Worm (Caenorhabditis elegans) whole organism, mixed stage, embryonic: ENCODE measurements around the gene T14G8.2.
A peak's percentile ranks its signal among the peaks of the same experiment; 100 is the strongest.

Source experiments
- M03D4.4 ChIP-seq: sonication (generic microtip); optimal IDR thresholded peaks from 2 replicates; lab custom pipeline; 2017; ENCODE audit warnings: mild to moderate bottlenecking, missing genetic modification characterization, missing compliant biosample characterization
- bed-3 ChIP-seq: fragments of 200-800 bp; sonication (Bioruptor generic); optimal IDR thresholded peaks from 3 replicates; lab custom pipeline; 2018; ENCODE audit warnings: mild to moderate bottlenecking, missing genetic modification characterization, moderate library complexity, missing compliant biosample characterization
- blmp-1 ChIP-seq: fragments of 150-350 bp; optimal IDR thresholded peaks from 2 replicates; lab custom pipeline; 2014; ENCODE audit warnings: missing biosample characterization, missing genetic modification characterization
- ceh-39 ChIP-seq: fragments of 150-350 bp; optimal IDR thresholded peaks from 2 replicates; lab custom pipeline; 2014; ENCODE audit warnings: missing biosample characterization, missing genetic modification characterization
- ceh-43 ChIP-seq: fragments of 200-800 bp; sonication (Bioruptor generic); optimal IDR thresholded peaks from 2 replicates; lab custom pipeline; 2018; ENCODE audit warnings: mild to moderate bottlenecking, missing genetic modification characterization, moderate library complexity, missing compliant biosample characterization
- ces-1 ChIP-seq: fragments of 150-350 bp; optimal IDR thresholded peaks from 2 replicates; lab custom pipeline; 2014; ENCODE audit warnings: missing biosample characterization, missing genetic modification reagents, missing genetic modification characterization
- drap-1 ChIP-seq: fragments of 200-800 bp; sonication (Bioruptor generic); optimal IDR thresholded peaks from 3 replicates; lab custom pipeline; 2018; ENCODE audit warnings: mild to moderate bottlenecking, missing genetic modification characterization, missing compliant biosample characterization
- elt-3 ChIP-seq: fragments of 150-350 bp; optimal IDR thresholded peaks from 2 replicates; lab custom pipeline; 2014; ENCODE audit warnings: missing biosample characterization, missing genetic modification characterization
- flh-1 ChIP-seq: fragments of 200-800 bp; sonication (Bioruptor generic); optimal IDR thresholded peaks from 2 replicates; lab custom pipeline; 2018; ENCODE audit warnings: mild to moderate bottlenecking, missing genetic modification characterization, moderate library complexity, missing compliant biosample characterization
- ham-2 ChIP-seq: fragments of 200-800 bp; sonication (Bioruptor generic); optimal IDR thresholded peaks from 2 replicates; lab custom pipeline; 2018; ENCODE audit warnings: mild to moderate bottlenecking, missing genetic modification characterization, missing compliant biosample characterization
- hlh-1 ChIP-seq: fragments of 150-350 bp; optimal IDR thresholded peaks from 2 replicates; lab custom pipeline; 2014; ENCODE audit warnings: missing biosample characterization, missing genetic modification reagents, missing genetic modification characterization
- lin-13 ChIP-seq: fragments of 150-350 bp; optimal IDR thresholded peaks from 2 replicates; lab custom pipeline; 2014; ENCODE audit warnings: missing biosample characterization, missing genetic modification characterization
- lin-32 ChIP-seq: fragments of 200-800 bp; sonication (Bioruptor generic); optimal IDR thresholded peaks from 2 replicates; lab custom pipeline; 2018; ENCODE audit warnings: mild to moderate bottlenecking, missing genetic modification characterization, missing compliant biosample characterization
- lsy-2 ChIP-seq: fragments of 150-350 bp; optimal IDR thresholded peaks from 2 replicates; lab custom pipeline; 2014; ENCODE audit warnings: missing biosample characterization, missing genetic modification characterization
- mep-1 ChIP-seq: fragments of 150-350 bp; optimal IDR thresholded peaks from 2 replicates; lab custom pipeline; 2017; ENCODE audit warnings: missing biosample characterization, missing genetic modification reagents, missing genetic modification characterization, inconsistent platforms
- mls-2 ChIP-seq: sonication (generic microtip); optimal IDR thresholded peaks from 2 replicates; lab custom pipeline; 2016; ENCODE audit warnings: mild to moderate bottlenecking, missing genetic modification characterization, moderate library complexity, missing compliant biosample characterization
- nhr-12 ChIP-seq: fragments of 150-350 bp; optimal IDR thresholded peaks from 2 replicates; lab custom pipeline; 2014; ENCODE audit warnings: missing biosample characterization, missing genetic modification characterization
- nhr-237 ChIP-seq: fragments of 150-350 bp; optimal IDR thresholded peaks from 2 replicates; lab custom pipeline; 2014; ENCODE audit warnings: missing biosample characterization, missing genetic modification characterization
- nhr-28 ChIP-seq: fragments of 150-350 bp; optimal IDR thresholded peaks from 2 replicates; lab custom pipeline; 2014; ENCODE audit warnings: missing biosample characterization, missing genetic modification characterization
- nhr-76 ChIP-seq: sonication (generic microtip); optimal IDR thresholded peaks from 2 replicates; lab custom pipeline; 2017; ENCODE audit warnings: missing biosample characterization, missing genetic modification characterization
- pha-4 ChIP-seq: fragments of 150-350 bp; optimal IDR thresholded peaks from 2 replicates; lab custom pipeline; 2018; ENCODE audit warnings: missing biosample characterization, missing genetic modification reagents, missing genetic modification characterization
- sem-2 ChIP-seq: fragments of 200-800 bp; sonication (Bioruptor generic); optimal IDR thresholded peaks from 2 replicates; lab custom pipeline; 2018; ENCODE audit warnings: mild to moderate bottlenecking, missing genetic modification characterization, missing compliant biosample characterization
- snpc-4 ChIP-seq: fragments of 150-350 bp; optimal IDR thresholded peaks from 2 replicates; lab custom pipeline; 2014; ENCODE audit warnings: missing biosample characterization, missing genetic modification characterization
- sptf-1 ChIP-seq: sonication (generic microtip); optimal IDR thresholded peaks from 2 replicates; lab custom pipeline; 2017; ENCODE audit warnings: mild to moderate bottlenecking, missing genetic modification characterization, moderate library complexity, missing compliant biosample characterization
- tbx-8 ChIP-seq: fragments of 200-800 bp; sonication (Bioruptor generic); optimal IDR thresholded peaks from 2 replicates; lab custom pipeline; 2018; ENCODE audit warnings: mild to moderate bottlenecking, missing genetic modification characterization, moderate library complexity, missing compliant biosample characterization
- unc-120 ChIP-seq: sonication (generic microtip); optimal IDR thresholded peaks from 2 replicates; lab custom pipeline; 2017; ENCODE audit warnings: missing genetic modification characterization, missing compliant biosample characterization; ENCODE audit not compliant: poor library complexity, severe bottlenecking
- unc-39 ChIP-seq: fragments of 150-350 bp; optimal IDR thresholded peaks from 2 replicates; lab custom pipeline; 2014; ENCODE audit warnings: missing biosample characterization, missing genetic modification characterization
- unc-62 ChIP-seq: fragments of 150-350 bp; optimal IDR thresholded peaks from 2 replicates; lab custom pipeline; 2014; ENCODE audit warnings: missing biosample characterization, missing genetic modification reagents, missing genetic modification characterization
- zip-8 ChIP-seq: fragments of 150-350 bp; optimal IDR thresholded peaks from 2 replicates; lab custom pipeline; 2014; ENCODE audit warnings: missing biosample characterization, missing genetic modification characterization
- ztf-11 ChIP-seq: fragments of 150-350 bp; optimal IDR thresholded peaks from 2 replicates; lab custom pipeline; 2014; ENCODE audit warnings: missing biosample characterization, missing genetic modification characterization

T14G8.2 gene

ce11 chrX:12846043-12846442 lies 11.8 kb upstream of the T14G8.2 start, which contains the start of gene C52G5.3:
C52G5.3 (minus strand) TSS chrX:12846143.
- no peak for TF ChIP-seq lin-13 (tag; lab: Kevin White, UChicago)
- TF ChIP-seq pha-4: no peak
- no peak for TF ChIP-seq sem-2 (GFP tag; lab: Kevin White, UChicago)
- TF ChIP-seq snpc-4 (tag; lab: Kevin White, UChicago): no peak
- no peak for TF ChIP-seq zip-8 (tag; lab: Kevin White, UChicago)
- TF ChIP-seq ham-2 (GFP tag; lab: Kevin White, UChicago): no peak
- no peak for TF ChIP-seq ceh-39 (tag; lab: Kevin White, UChicago)
- no peak for TF ChIP-seq unc-39 (tag; lab: Kevin White, UChicago)
- TF ChIP-seq ztf-11 (tag; lab: Kevin White, UChicago): no peak
- no peak for TF ChIP-seq mep-1 (tag; lab: Kevin White, UChicago)
- no peak for TF ChIP-seq sptf-1
- TF ChIP-seq ceh-43 (GFP tag; lab: Kevin White, UChicago): no peak
- no peak for TF ChIP-seq lsy-2 (tag; lab: Kevin White, UChicago)

- TF ChIP-seq ces-1 (GFP tag; lab: Kevin White, UChicago) (no peak), flh-1 (GFP tag; lab: Kevin White, UChicago) (no peak), nhr-28 (tag; lab: Kevin White, UChicago) (no peak), mep-1 (tag; lab: Kevin White, UChicago) (no peak), sptf-1 (no peak), snpc-4 (tag; lab: Kevin White, UChicago) (no peak), lin-32 (GFP tag; lab: Kevin White, UChicago) (no peak), ham-2 (GFP tag; lab: Kevin White, UChicago) (no peak), sem-2 (GFP tag; lab: Kevin White, UChicago) (no peak), ztf-11 (tag; lab: Kevin White, UChicago) (no peak), blmp-1 (tag; lab: Kevin White, UChicago) (no peak), lin-13 (tag; lab: Kevin White, UChicago) (no peak), unc-39 (tag; lab: Kevin White, UChicago) (no peak), elt-3 (tag; lab: Kevin White, UChicago) (no peak), drap-1 (GFP tag; lab: Kevin White, UChicago) (no peak), nhr-237 (tag; lab: Kevin White, UChicago) (no peak), ceh-43 (GFP tag; lab: Kevin White, UChicago) (no peak)
Measured at ce11 chrX:12852575-12852974, 5.2 kb upstream of the T14G8.2 start, which contains the start of gene chd-3. chd-3 (minus strand) TSS chrX:12852601.

- TF ChIP-seq lin-13 (tag; lab: Kevin White, UChicago): no peak
- TF ChIP-seq pha-4: no peak
- no peak for TF ChIP-seq elt-3 (tag; lab: Kevin White, UChicago)
- TF ChIP-seq zip-8 (tag; lab: Kevin White, UChicago): no peak
- no peak for TF ChIP-seq unc-120 (tag; lab: Kevin White, UChicago)
- TF ChIP-seq nhr-12 (tag; lab: Kevin White, UChicago): no peak
- no peak for TF ChIP-seq M03D4.4 (tag; lab: Kevin White, UChicago)
- no peak for TF ChIP-seq tbx-8
- TF ChIP-seq nhr-237 (tag; lab: Kevin White, UChicago): no peak
- no peak for TF ChIP-seq blmp-1 (tag; lab: Kevin White, UChicago)
- no peak for TF ChIP-seq ztf-11 (tag; lab: Kevin White, UChicago)
- no peak for TF ChIP-seq ham-2 (GFP tag; lab: Kevin White, UChicago)
- no peak for TF ChIP-seq nhr-76
- no peak for TF ChIP-seq sem-2 (GFP tag; lab: Kevin White, UChicago)
Measured at ce11 chrX:12853079-12853478, 4.7 kb upstream of the T14G8.2 start.

DNA sequence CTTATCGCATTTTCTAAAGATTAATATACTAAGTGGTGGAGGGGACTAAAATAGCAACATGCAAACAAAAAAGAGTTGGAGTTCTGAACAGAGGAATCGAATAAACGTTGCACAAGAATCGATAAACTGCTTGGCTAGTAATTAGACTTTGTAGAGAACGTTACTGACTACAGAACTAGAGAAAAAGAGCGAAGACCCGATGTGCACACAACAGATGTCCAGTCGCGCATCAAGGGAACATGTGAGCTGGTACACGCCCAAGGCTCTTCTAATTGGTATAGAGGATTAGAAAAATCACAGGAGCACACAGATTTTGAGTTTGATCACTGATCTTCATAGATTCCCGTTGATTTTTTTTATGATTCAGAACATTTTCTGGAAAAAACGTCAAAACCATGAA lies 3.7 kb upstream of the T14G8.2 start:
- peak; percentile 66 for TF ChIP-seq ces-1 (GFP tag; lab: Kevin White, UChicago)
- no peak for TF ChIP-seq nhr-12 (tag; lab: Kevin White, UChicago)
- no peak for TF ChIP-seq bed-3 (GFP tag; lab: Kevin White, UChicago)
- peak; percentile 64 for TF ChIP-seq lin-32 (GFP tag; lab: Kevin White, UChicago)
- TF ChIP-seq ceh-39 (tag; lab: Kevin White, UChicago): peak; percentile 35
- TF ChIP-seq lsy-2 (tag; lab: Kevin White, UChicago): no peak
- peak; percentile 9 for TF ChIP-seq hlh-1
- no peak for TF ChIP-seq flh-1 (GFP tag; lab: Kevin White, UChicago)
- TF ChIP-seq, all 35 proteins: peak for 4

- TF ChIP-seq unc-39 (tag; lab: Kevin White, UChicago) (no peak), nhr-76 (no peak), mls-2 (no peak), lin-13 (tag; lab: Kevin White, UChicago) (no peak), ces-1 (GFP tag; lab: Kevin White, UChicago) (no peak), drap-1 (GFP tag; lab: Kevin White, UChicago) (no peak), unc-62 (GFP tag; lab: Kevin White, UChicago) (no peak), unc-120 (tag; lab: Kevin White, UChicago) (no peak), lsy-2 (tag; lab: Kevin White, UChicago) (no peak), ceh-43 (GFP tag; lab: Kevin White, UChicago) (no peak)
Measured at ce11 chrX:12854680-12855079, 3.1 kb upstream of the T14G8.2 start.
